Worm (Caenorhabditis elegans) whole organism, early embryonic: ENCODE measurements around the gene C09H5.7.

Source experiments
- B0310.2 ChIP-seq: sonication (generic microtip); optimal IDR thresholded peaks from 2 replicates; lab custom pipeline; 2016; ENCODE audit warnings: mild to moderate bottlenecking, missing genetic modification characterization, missing compliant biosample characterization
- F13C5.2 ChIP-seq: sonication (generic microtip); optimal IDR thresholded peaks from 2 replicates; lab custom pipeline; 2017; ENCODE audit warnings: mild to moderate bottlenecking, missing genetic modification characterization, inconsistent platforms, missing compliant biosample characterization
- aly-1 ChIP-seq: sonication (generic microtip); optimal IDR thresholded peaks from 2 replicates; lab custom pipeline; 2016; ENCODE audit warnings: missing genetic modification characterization, missing compliant biosample characterization
- ama-1 ChIP-seq: fragments of 150-350 bp; optimal IDR thresholded peaks from 2 replicates; lab custom pipeline; 2014
- ceh-13 ChIP-seq: fragments of 200-800 bp; sonication (Bioruptor generic); optimal IDR thresholded peaks from 2 replicates; lab custom pipeline; 2018; ENCODE audit warnings: mild to moderate bottlenecking, missing genetic modification characterization, missing compliant biosample characterization
- ceh-36 ChIP-seq: sonication (generic microtip); optimal IDR thresholded peaks from 2 replicates; lab custom pipeline; 2016; ENCODE audit warnings: missing genetic modification characterization, inconsistent platforms, missing compliant biosample characterization
- ets-7 ChIP-seq: sonication (generic microtip); optimal IDR thresholded peaks from 2 replicates; lab custom pipeline; 2016; ENCODE audit warnings: missing genotype, missing genetic modification characterization, missing compliant biosample characterization
- flt-1 ChIP-seq: fragments of 200-800 bp; sonication (Bioruptor generic); IDR thresholded peaks from 2 replicates; pipeline ENCODE4 v1.3.6; 2022; ENCODE audit warnings: missing genetic modification characterization, missing compliant biosample characterization
- hmbx-1 ChIP-seq: sonication (generic microtip); optimal IDR thresholded peaks from 2 replicates; lab custom pipeline; 2016; ENCODE audit warnings: mild to moderate bottlenecking, missing genetic modification characterization, missing compliant biosample characterization
- hmg-4 ChIP-seq: fragments of 200-800 bp; sonication (Bioruptor generic); optimal IDR thresholded peaks from 2 replicates; lab custom pipeline; 2018; ENCODE audit warnings: mild to moderate bottlenecking, missing genetic modification characterization, missing compliant biosample characterization
- hnd-1 ChIP-seq: sonication (generic microtip); optimal IDR thresholded peaks from 2 replicates; lab custom pipeline; 2016; ENCODE audit warnings: missing genetic modification characterization, missing compliant biosample characterization
- pes-1 ChIP-seq: fragments of 200-800 bp; sonication (Bioruptor generic); IDR thresholded peaks from 2 replicates; pipeline ENCODE4 v1.3.6; 2022; ENCODE audit warnings: missing genetic modification reagents, missing genetic modification characterization, missing compliant biosample characterization
- scrt-1 ChIP-seq: fragments of 200-800 bp; sonication (Bioruptor generic); IDR thresholded peaks from 2 replicates; pipeline ENCODE4 v1.3.6; 2022; ENCODE audit warnings: missing genetic modification characterization, missing compliant biosample characterization
- sea-1 ChIP-seq: fragments of 200-800 bp; sonication (Bioruptor generic); conservative IDR thresholded peaks from 2 replicates; pipeline ENCODE4 v1.3.6; 2022; ENCODE audit warnings: missing genetic modification characterization, missing compliant biosample characterization
- tbx-11 ChIP-seq: fragments of 200-800 bp; sonication (Bioruptor generic); IDR thresholded peaks from 2 replicates; pipeline ENCODE4 v1.3.6; 2022; ENCODE audit warnings: missing genetic modification characterization, missing compliant biosample characterization
- tbx-37 ChIP-seq: fragments of 200-800 bp; sonication (Bioruptor generic); conservative IDR thresholded peaks from 2 replicates; pipeline ENCODE4 v1.3.6; 2022; ENCODE audit warnings: missing genetic modification reagents, missing genetic modification characterization, missing compliant biosample characterization
- tra-4 ChIP-seq: sonication (generic microtip); optimal IDR thresholded peaks from 2 replicates; lab custom pipeline; 2017; ENCODE audit warnings: missing genetic modification characterization, missing compliant biosample characterization

The C09H5.7 gene

ce11 chrV:8073162-8073561, 11.9 kb downstream of the C09H5.7 start:
- TF ChIP-seq tra-4 (tag; lab: Kevin White, UChicago) (no peak), aly-1 (tag; lab: Kevin White, UChicago) (no peak), scrt-1 (GFP tag; lab: Robert Waterston, UW) (no peak), B0310.2 (tag; lab: Kevin White, UChicago) (no peak), tbx-37 (GFP tag; lab: Robert Waterston, UW) (no peak), ceh-36 (tag; lab: Kevin White, UChicago) (no peak), pes-1 (GFP tag; lab: Robert Waterston, UW) (no peak), sea-1 (GFP tag; lab: Robert Waterston, UW) (no peak), ama-1 (lab: Kevin White, UChicago) (no peak), ceh-13 (GFP tag; lab: Kevin White, UChicago) (no peak), flt-1 (no peak), hmbx-1 (tag; lab: Kevin White, UChicago) (no peak), hnd-1 (tag; lab: Kevin White, UChicago) (no peak), F13C5.2 (no peak), ets-7 (tag; lab: Kevin White, UChicago) (no peak), hmg-4 (GFP tag; lab: Kevin White, UChicago) (no peak), tbx-11 (GFP tag; lab: Robert Waterston, UW) (no peak)

- TF ChIP-seq scrt-1 (GFP tag; lab: Robert Waterston, UW): no peak
- TF ChIP-seq ets-7 (tag; lab: Kevin White, UChicago): no peak
Measured at ce11 chrV:8072047-8072446, 13.0 kb downstream of the C09H5.7 start, which contains the start of gene str-144. TSS of gene str-144 (minus strand) at chrV:8072147.

DNA sequence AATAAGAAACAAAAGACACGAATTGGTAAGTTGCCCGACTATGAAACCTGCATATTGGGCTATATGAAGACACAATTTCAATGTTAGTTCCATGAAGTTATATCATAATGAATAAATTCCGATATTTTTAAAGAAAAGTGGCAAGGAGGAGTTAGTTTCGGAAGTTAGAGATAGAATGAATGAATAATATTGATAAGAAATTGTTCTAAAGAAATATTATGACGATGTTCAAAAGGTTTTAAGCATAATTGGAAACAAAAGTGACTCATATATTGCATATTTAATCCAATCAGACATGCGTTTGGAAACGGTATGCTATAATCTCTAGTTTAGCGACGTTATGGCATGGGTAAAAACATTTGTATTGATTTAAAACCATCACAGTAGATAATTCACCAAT, 15.4 kb downstream of the C09H5.7 start, which contains the start of gene str-143:
Gene str-143 (minus strand): TSS at position 101 of the 400 bp plus-strand sequence.
- no peak for TF ChIP-seq F13C5.2
- TF ChIP-seq flt-1: no peak
- no peak for TF ChIP-seq ceh-13 (GFP tag; lab: Kevin White, UChicago)
- TF ChIP-seq aly-1 (tag; lab: Kevin White, UChicago): no peak
- no peak for TF ChIP-seq ceh-36 (tag; lab: Kevin White, UChicago)
- TF ChIP-seq sea-1 (GFP tag; lab: Robert Waterston, UW): no peak
- TF ChIP-seq hnd-1 (tag; lab: Kevin White, UChicago): no peak
- no peak for TF ChIP-seq tra-4 (tag; lab: Kevin White, UChicago)
- no peak for TF ChIP-seq pes-1 (GFP tag; lab: Robert Waterston, UW)
- TF ChIP-seq tbx-37 (GFP tag; lab: Robert Waterston, UW): no peak

DNA sequence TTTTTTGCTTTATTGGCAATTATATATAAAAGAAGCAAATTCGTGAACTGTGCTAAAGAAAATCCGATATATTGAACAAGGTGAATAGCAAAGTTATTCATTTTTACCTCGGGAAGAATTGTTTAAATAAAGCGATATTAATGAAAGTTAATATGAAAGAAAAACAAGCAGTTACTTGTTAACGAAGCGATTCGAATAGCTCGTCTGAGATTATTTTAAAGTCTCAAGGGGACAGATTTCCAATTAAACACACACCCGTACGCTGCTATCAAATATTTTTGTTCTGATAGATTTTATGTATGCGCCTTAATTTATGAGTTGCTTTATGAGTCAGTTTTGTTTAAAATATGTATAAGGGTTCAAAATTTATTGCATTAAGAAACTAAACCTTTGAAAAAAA, 17.2 kb downstream of the C09H5.7 start, which contains the start of gene str-140:
Gene str-140 (minus strand): TSS at position 101 of the 400 bp plus-strand sequence.
- no peak for TF ChIP-seq F13C5.2
- TF ChIP-seq ceh-36 (tag; lab: Kevin White, UChicago): no peak

- TF ChIP-seq ceh-13 (GFP tag; lab: Kevin White, UChicago) (no peak), hmbx-1 (tag; lab: Kevin White, UChicago) (no peak)
Measured at ce11 chrV:8062074-8062473, 23.0 kb downstream of the C09H5.7 start, which contains the start of gene str-139. TSS of gene str-139 (minus strand) at chrV:8062174.

DNA sequence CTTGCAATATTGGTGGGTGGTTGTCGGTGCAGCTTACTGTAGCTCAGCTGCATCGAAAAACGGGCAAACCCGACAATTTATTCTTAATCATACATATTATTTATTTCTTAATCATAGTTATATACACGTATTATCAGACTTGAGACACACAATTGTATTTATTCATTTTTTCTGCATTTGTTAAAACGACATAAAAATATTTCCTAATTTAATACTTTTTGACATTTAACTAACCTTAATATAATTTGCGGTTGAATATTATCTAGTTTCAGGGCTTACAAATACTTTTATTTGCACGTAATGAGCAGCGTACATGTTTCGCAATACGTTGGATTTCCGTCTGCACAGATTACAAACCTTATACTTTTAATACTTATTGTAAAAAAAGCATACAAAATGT, 26.7 kb downstream of the C09H5.7 start, which contains the start of gene str-138:
Gene str-138 (plus strand): TSS at position 301 of the 400 bp plus-strand sequence.
- TF ChIP-seq ceh-13 (GFP tag; lab: Kevin White, UChicago): no peak
- no peak for TF ChIP-seq ceh-36 (tag; lab: Kevin White, UChicago)
- TF ChIP-seq hmbx-1 (tag; lab: Kevin White, UChicago): no peak
- no peak for TF ChIP-seq tbx-11 (GFP tag; lab: Robert Waterston, UW)
- TF ChIP-seq pes-1 (GFP tag; lab: Robert Waterston, UW): no peak
- TF ChIP-seq B0310.2 (tag; lab: Kevin White, UChicago): no peak
- no peak for TF ChIP-seq flt-1
- TF ChIP-seq F13C5.2: no peak
- TF ChIP-seq hmg-4 (GFP tag; lab: Kevin White, UChicago): no peak
- no peak for TF ChIP-seq hnd-1 (tag; lab: Kevin White, UChicago)
- no peak for TF ChIP-seq tra-4 (tag; lab: Kevin White, UChicago)
- TF ChIP-seq tbx-37 (GFP tag; lab: Robert Waterston, UW): no peak
- TF ChIP-seq ama-1 (lab: Kevin White, UChicago): no peak
- TF ChIP-seq sea-1 (GFP tag; lab: Robert Waterston, UW): no peak
- TF ChIP-seq scrt-1 (GFP tag; lab: Robert Waterston, UW): no peak
- TF ChIP-seq ets-7 (tag; lab: Kevin White, UChicago): no peak
- no peak for TF ChIP-seq aly-1 (tag; lab: Kevin White, UChicago)

DNA sequence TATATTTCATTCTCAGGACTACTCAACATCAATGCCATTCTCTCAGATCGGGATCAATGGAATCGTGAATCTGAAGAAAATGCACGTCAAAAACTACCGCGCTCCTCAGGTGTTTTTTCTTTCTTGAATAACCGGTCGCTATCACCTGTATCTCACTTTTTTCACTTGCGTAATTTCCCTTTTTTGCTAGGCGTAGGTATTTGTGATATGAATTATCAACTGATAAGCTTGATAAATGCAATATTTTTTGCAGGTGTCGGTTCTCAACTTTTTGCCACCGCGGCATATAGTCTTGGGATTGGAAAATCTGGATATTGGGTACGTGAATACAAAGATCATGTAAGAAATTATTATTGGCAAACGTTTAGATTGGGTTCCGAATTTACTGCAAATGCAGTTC, 29.9 kb downstream of the C09H5.7 start:
- no peak for TF ChIP-seq hmg-4 (GFP tag; lab: Kevin White, UChicago)
- no peak for TF ChIP-seq ceh-13 (GFP tag; lab: Kevin White, UChicago)
- no peak for TF ChIP-seq pes-1 (GFP tag; lab: Robert Waterston, UW)
- TF ChIP-seq tbx-11 (GFP tag; lab: Robert Waterston, UW): no peak
- TF ChIP-seq B0310.2 (tag; lab: Kevin White, UChicago): no peak

DNA sequence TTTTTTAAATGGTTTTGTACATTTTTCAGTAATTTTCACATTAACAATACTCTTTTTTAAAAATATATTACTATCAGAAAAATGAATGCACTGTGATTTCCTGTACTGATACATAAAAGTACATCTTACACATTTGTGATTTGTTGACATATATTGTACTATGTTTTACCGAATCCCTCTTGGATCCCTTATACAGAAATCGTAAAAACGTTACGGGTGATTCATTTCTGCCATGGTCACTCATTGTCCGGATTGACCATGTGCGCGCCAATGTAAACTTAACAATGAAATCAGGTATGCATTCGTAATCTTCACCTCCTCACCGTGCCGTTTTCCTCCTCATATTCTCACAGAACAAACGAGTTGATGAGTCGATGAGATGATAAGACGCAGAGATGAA, 30.9 kb downstream of the C09H5.7 start, which contains the start of gene ZC513.2:
Gene ZC513.2 (plus strand): TSS at position 301 of the 400 bp plus-strand sequence.
- no peak for TF ChIP-seq scrt-1 (GFP tag; lab: Robert Waterston, UW)
- no peak for TF ChIP-seq hnd-1 (tag; lab: Kevin White, UChicago)
